Fruit fly (Drosophila melanogaster) whole organism, embryonic: Measurements from ENCODE around the gene Cyp4ac1.

Experiments
- Antp ChIP-seq: fragments of 200-800 bp; sonication (Bioruptor generic); optimal IDR thresholded peaks from 3 replicates; lab custom pipeline; 2016; ENCODE audit warnings: missing biosample characterization, missing genetic modification characterization
- Bgb ChIP-seq: fragments of 200-800 bp; sonication (Bioruptor generic); IDR thresholded peaks from 2 replicates; pipeline ENCODE4 v1.3.6; 2022; ENCODE audit warnings: missing biosample characterization, missing genetic modification characterization; ENCODE audit not compliant: partially characterized antibody
- CG10209 ChIP-seq: fragments of 200-800 bp; sonication (Bioruptor generic); optimal IDR thresholded peaks from 3 replicates; lab custom pipeline; 2017; ENCODE audit warnings: missing biosample characterization, mild to moderate bottlenecking, missing genetic modification characterization, missing genetic modification reagents
- CG1024 ChIP-seq: fragments of 200-800 bp; sonication (Bioruptor generic); IDR thresholded peaks from 2 replicates; pipeline ENCODE4 v1.3.6; 2022; ENCODE audit warnings: missing biosample characterization, missing genetic modification characterization
- CG10565 ChIP-seq: fragments of 200-800 bp; sonication (Bioruptor generic); optimal IDR thresholded peaks from 3 replicates; lab custom pipeline; 2016; ENCODE audit warnings: missing biosample characterization, mild to moderate bottlenecking, missing genetic modification characterization
- CG10959 ChIP-seq: fragments of 200-800 bp; sonication (Bioruptor generic); IDR thresholded peaks from 2 replicates; pipeline ENCODE4 v1.3.6; 2022; ENCODE audit warnings: missing biosample characterization, missing genetic modification characterization
- CG11247 ChIP-seq: fragments of 200-800 bp; sonication (Bioruptor generic); IDR thresholded peaks from 2 replicates; pipeline ENCODE4 v1.3.6; 2022; ENCODE audit warnings: missing biosample characterization, missing genetic modification characterization
- CG11696 ChIP-seq: fragments of 200-800 bp; sonication (Bioruptor generic); IDR thresholded peaks from 2 replicates; pipeline ENCODE4 v1.3.6; 2022; ENCODE audit warnings: missing biosample characterization, missing genetic modification characterization
- CG12769 ChIP-seq: fragments of 200-800 bp; sonication (Bioruptor generic); optimal IDR thresholded peaks from 2 replicates; lab custom pipeline; 2019; ENCODE audit warnings: missing biosample characterization, mild to moderate bottlenecking, missing genetic modification characterization, moderate library complexity
- CG32767 ChIP-seq: fragments of 200-800 bp; sonication (Bioruptor generic); IDR thresholded peaks from 2 replicates; pipeline ENCODE4 v1.3.6; 2022; ENCODE audit warnings: missing biosample characterization, missing genetic modification characterization
- CG3281 ChIP-seq: fragments of 200-800 bp; sonication (Bioruptor generic); optimal IDR thresholded peaks from 3 replicates; lab custom pipeline; 2017; ENCODE audit warnings: missing biosample characterization, mild to moderate bottlenecking, missing genetic modification characterization
- CG33213 ChIP-seq: fragments of 200-800 bp; sonication (Bioruptor generic); optimal IDR thresholded peaks from 3 replicates; lab custom pipeline; 2016; ENCODE audit warnings: missing biosample characterization, missing genetic modification characterization
- CG33557 ChIP-seq: fragments of 200-800 bp; sonication (Bioruptor generic); optimal IDR thresholded peaks from 2 replicates; lab custom pipeline; 2019; ENCODE audit warnings: missing biosample characterization, mild to moderate bottlenecking, missing genetic modification characterization, moderate library complexity
- CG3407 ChIP-seq: fragments of 200-800 bp; sonication (Bioruptor generic); optimal IDR thresholded peaks from 2 replicates; lab custom pipeline; 2018; ENCODE audit warnings: missing biosample characterization, mild to moderate bottlenecking, missing genetic modification characterization
- CG34422 ChIP-seq: fragments of 200-800 bp; sonication (Bioruptor generic); IDR thresholded peaks from 3 replicates; pipeline ENCODE4 v1.3.6; 2022; ENCODE audit warnings: missing biosample characterization, missing genetic modification characterization
- CG3847 ChIP-seq: fragments of 200-800 bp; sonication (Bioruptor generic); IDR thresholded peaks from 2 replicates; pipeline ENCODE4 v1.3.6; 2022; ENCODE audit warnings: missing biosample characterization, missing genetic modification characterization
- CG6272 ChIP-seq: fragments of 200-800 bp; sonication (Bioruptor generic); IDR thresholded peaks from 2 replicates; pipeline ENCODE4 v1.3.6; 2022; ENCODE audit warnings: missing biosample characterization, missing genetic modification characterization
- CG7987 ChIP-seq: fragments of 200-800 bp; sonication (Bioruptor generic); optimal IDR thresholded peaks from 2 replicates; lab custom pipeline; 2018; ENCODE audit warnings: missing biosample characterization, mild to moderate bottlenecking, missing genetic modification characterization, moderate library complexity
- CG8281 ChIP-seq: fragments of 200-800 bp; sonication (Bioruptor generic); optimal IDR thresholded peaks from 2 replicates; lab custom pipeline; 2018; ENCODE audit warnings: missing biosample characterization, mild to moderate bottlenecking, missing genetic modification characterization, moderate library complexity
- Fer3 ChIP-seq: fragments of 200-800 bp; sonication (Bioruptor generic); optimal IDR thresholded peaks from 2 replicates; lab custom pipeline; 2018; ENCODE audit warnings: missing biosample characterization, mild to moderate bottlenecking, missing genetic modification characterization, moderate library complexity
- HLH4C ChIP-seq: fragments of 200-800 bp; sonication (Bioruptor generic); IDR thresholded peaks from 3 replicates; pipeline ENCODE4 v1.3.6; 2022; ENCODE audit warnings: missing biosample characterization, missing genetic modification characterization; ENCODE audit not compliant: partially characterized antibody
- HLHmδ ChIP-seq: fragments of 200-800 bp; sonication (Bioruptor generic); optimal IDR thresholded peaks from 2 replicates; lab custom pipeline; 2018; ENCODE audit warnings: missing biosample characterization, mild to moderate bottlenecking, missing genetic modification characterization, moderate library complexity
- Hand ChIP-seq: fragments of 200-800 bp; sonication (Bioruptor generic); optimal IDR thresholded peaks from 2 replicates; lab custom pipeline; 2017; ENCODE audit warnings: mild to moderate bottlenecking, missing biosample characterization, missing genetic modification reagents, missing genetic modification characterization
- HmgZ ChIP-seq: fragments of 200-800 bp; sonication (Bioruptor generic); optimal IDR thresholded peaks from 2 replicates; lab custom pipeline; 2018; ENCODE audit warnings: missing biosample characterization, mild to moderate bottlenecking, missing genetic modification characterization
- Hr3 ChIP-seq: fragments of 200-800 bp; sonication (Bioruptor generic); optimal IDR thresholded peaks from 3 replicates; lab custom pipeline; 2016; ENCODE audit warnings: missing biosample characterization, missing genetic modification characterization
- Hr39 ChIP-seq: fragments of >200 bp; optimal IDR thresholded peaks from 2 replicates; lab custom pipeline; 2017
- Lhr ChIP-seq: fragments of 200-800 bp; sonication (Bioruptor generic); optimal IDR thresholded peaks from 3 replicates; lab custom pipeline; 2017; ENCODE audit warnings: mild to moderate bottlenecking, missing biosample characterization, missing genetic modification reagents, missing genetic modification characterization
- Med ChIP-seq: fragments of 200-800 bp; sonication (Bioruptor generic); peaks from one replicate; lab custom pipeline; 2016; ENCODE audit warnings: missing biosample characterization, missing genetic modification characterization, mild to moderate bottlenecking, inconsistent platforms, moderate library complexity
- Usf ChIP-seq: fragments of 200-800 bp; sonication (Bioruptor generic); optimal IDR thresholded peaks from 2 replicates; lab custom pipeline; 2017; ENCODE audit warnings: missing genotype, missing biosample characterization, missing genetic modification characterization
- abd-A ChIP-seq: fragments of 200-800 bp; sonication (Bioruptor generic); optimal IDR thresholded peaks from 3 replicates; lab custom pipeline; 2019; ENCODE audit warnings: missing biosample characterization, mild to moderate bottlenecking, missing genetic modification characterization, moderate library complexity
- chinmo ChIP-seq: fragments of 200-800 bp; sonication (Bioruptor generic); IDR thresholded peaks from 4 replicates; pipeline ENCODE4 v1.3.6; 2022; ENCODE audit warnings: missing biosample characterization, missing genetic modification characterization; ENCODE audit not compliant: partially characterized antibody
- da ChIP-seq: fragments of 200-800 bp; sonication (Bioruptor generic); optimal IDR thresholded peaks from 2 replicates; lab custom pipeline; 2016; ENCODE audit warnings: missing biosample characterization, missing genetic modification characterization
- dati ChIP-seq: fragments of 200-800 bp; sonication (Bioruptor generic); IDR thresholded peaks from 2 replicates; pipeline ENCODE4 v1.3.6; 2022; ENCODE audit warnings: missing biosample characterization, missing genetic modification characterization
- disco-r ChIP-seq: fragments of 200-800 bp; sonication (Bioruptor generic); optimal IDR thresholded peaks from 2 replicates; lab custom pipeline; 2016; ENCODE audit warnings: missing biosample characterization, missing genetic modification characterization
- dmrt11E ChIP-seq: fragments of 200-800 bp; sonication (Bioruptor generic); optimal IDR thresholded peaks from 3 replicates; lab custom pipeline; 2018; ENCODE audit warnings: missing biosample characterization, mild to moderate bottlenecking, missing genetic modification characterization, moderate library complexity
- dmrt99B ChIP-seq: fragments of 200-800 bp; sonication (Bioruptor generic); optimal IDR thresholded peaks from 2 replicates; lab custom pipeline; 2018; ENCODE audit warnings: missing biosample characterization, mild to moderate bottlenecking, missing genetic modification characterization, moderate library complexity
- ftz-f1 ChIP-seq: fragments of 200-800 bp; sonication (Bioruptor generic); optimal IDR thresholded peaks from 2 replicates; lab custom pipeline; 2016; ENCODE audit warnings: missing biosample characterization, missing genetic modification characterization
- fu2 ChIP-seq: fragments of 200-800 bp; sonication (Bioruptor generic); optimal IDR thresholded peaks from 2 replicates; lab custom pipeline; 2016; ENCODE audit warnings: missing biosample characterization, missing genetic modification characterization
- grn ChIP-seq: fragments of 200-800 bp; sonication (Bioruptor generic); optimal IDR thresholded peaks from 3 replicates; lab custom pipeline; 2017; ENCODE audit warnings: missing biosample characterization, missing genetic modification characterization
- hbn ChIP-seq: fragments of 200-800 bp; sonication (Bioruptor generic); IDR thresholded peaks from 2 replicates; pipeline ENCODE4 v1.3.6; 2022; ENCODE audit warnings: missing biosample characterization, missing genetic modification characterization; ENCODE audit not compliant: partially characterized antibody
- kni ChIP-seq: fragments of 200-800 bp; sonication (Bioruptor generic); optimal IDR thresholded peaks from 3 replicates; lab custom pipeline; 2017; ENCODE audit warnings: mild to moderate bottlenecking, missing biosample characterization, missing genetic modification reagents, missing genetic modification characterization
- knrl ChIP-seq: fragments of 200-800 bp; sonication (Bioruptor generic); IDR thresholded peaks from 3 replicates; pipeline ENCODE4 v1.3.6; 2022; ENCODE audit warnings: missing biosample characterization, missing genetic modification characterization; ENCODE audit not compliant: partially characterized antibody
- lbe ChIP-seq: fragments of 200-800 bp; sonication (Bioruptor generic); optimal IDR thresholded peaks from 2 replicates; lab custom pipeline; 2016; ENCODE audit warnings: missing biosample characterization, mild to moderate bottlenecking, missing genetic modification characterization
- mam ChIP-seq: fragments of 200-800 bp; sonication (Bioruptor generic); optimal IDR thresholded peaks from 3 replicates; lab custom pipeline; 2016; ENCODE audit warnings: missing biosample characterization, missing genetic modification characterization
- sim ChIP-seq: fragments of 200-800 bp; sonication (Bioruptor generic); IDR thresholded peaks from 2 replicates; pipeline ENCODE4 v1.3.6; 2022; ENCODE audit warnings: missing biosample characterization, missing genetic modification characterization
- slou ChIP-seq: fragments of 200-800 bp; sonication (Bioruptor generic); optimal IDR thresholded peaks from 3 replicates; lab custom pipeline; 2016; ENCODE audit warnings: missing biosample characterization, missing genetic modification characterization
- tap ChIP-seq: fragments of 200-800 bp; optimal IDR thresholded peaks from 3 replicates; lab custom pipeline; 2019; ENCODE audit warnings: missing biosample characterization, mild to moderate bottlenecking, missing genetic modification characterization, moderate library complexity
- tio ChIP-seq: fragments of 200-800 bp; sonication (Bioruptor generic); optimal IDR thresholded peaks from 2 replicates; lab custom pipeline; 2017; ENCODE audit warnings: missing biosample characterization, missing genetic modification characterization, inconsistent platforms
- vnd ChIP-seq: fragments of 200-800 bp; sonication (Bioruptor generic); IDR thresholded peaks from 3 replicates; pipeline ENCODE4 v1.3.6; 2022; ENCODE audit warnings: missing biosample characterization, missing genetic modification characterization; ENCODE audit not compliant: partially characterized antibody

The Cyp4ac1 gene

dm6 chr2L:5278309-5279130, 14.7 kb downstream of the Cyp4ac1 start, which contains the start of the genes Nin and Bub1 (continued):
- no peak for TF ChIP-seq Fer3 (tag; lab: Kevin White, UChicago)
- peak; percentile 29 for TF ChIP-seq Hr3 (GFP tag; lab: Kevin White, UChicago)
- 0 out of 2 replicates have a peak, but pooled peaks have one; percentile 30 for TF ChIP-seq CG11696 (GFP tag; lab: Robert Waterston, UW)
- TF ChIP-seq Hand = no peak
- TF ChIP-seq CG34422 (GFP tag; lab: Robert Waterston, UW) = peak; percentile 59; the same call in 1 of the 3 replicates
- TF ChIP-seq CG33213 (GFP tag; lab: Kevin White, UChicago) = no peak
- no peak for TF ChIP-seq abd-A (tag; lab: Kevin White, UChicago)
- no peak for TF ChIP-seq kni
- TF ChIP-seq vnd (GFP tag; lab: Robert Waterston, UW) = peak; percentile 86
- no peak for TF ChIP-seq HLHmδ
- peak; percentile 64; the same call in 3 of the 4 replicates for TF ChIP-seq chinmo
- no peak for TF ChIP-seq ftz-f1 (GFP tag; lab: Kevin White, UChicago)
- TF ChIP-seq lbe (GFP tag; lab: Kevin White, UChicago) = no peak
- no peak for TF ChIP-seq sim (GFP tag; lab: Robert Waterston, UW)
- TF ChIP-seq HLH4C = peak; percentile 76
- TF ChIP-seq slou (GFP tag; lab: Kevin White, UChicago) = peak; percentile 8
- no peak for TF ChIP-seq Lhr (GFP tag; lab: Kevin White, UChicago)
- TF ChIP-seq tap = no peak
- peak; percentile 93 for TF ChIP-seq Med (GFP tag; lab: Kevin White, UChicago)
- TF ChIP-seq mam (GFP tag; lab: Kevin White, UChicago) = peak; percentile 10
- no peak for TF ChIP-seq HmgZ (tag; lab: Kevin White, UChicago)
- no peak for TF ChIP-seq CG1024 (GFP tag; lab: Robert Waterston, UW)
- TF ChIP-seq CG3281 (GFP tag; lab: Kevin White, UChicago) = no peak
- no peak for TF ChIP-seq CG10209 (GFP tag; lab: Kevin White, UChicago)
- TF ChIP-seq Hr39 (lab: Kevin White, UChicago) = no peak
- TF ChIP-seq da (GFP tag; lab: Kevin White, UChicago) = no peak
- TF ChIP-seq CG7987 (GFP tag; lab: Kevin White, UChicago) = no peak
- TF ChIP-seq disco-r (GFP tag; lab: Kevin White, UChicago) = no peak
- TF ChIP-seq knrl (GFP tag; lab: Robert Waterston, UW) = peak; percentile 90
- TF ChIP-seq Antp = peak; percentile 8
- no peak for TF ChIP-seq CG10959 (GFP tag; lab: Robert Waterston, UW)
- no peak for TF ChIP-seq grn (GFP tag; lab: Kevin White, UChicago)
- no peak for TF ChIP-seq fu2 (GFP tag; lab: Kevin White, UChicago)
- no peak for TF ChIP-seq CG33557 (GFP tag; lab: Kevin White, UChicago)
- TF ChIP-seq CG6272 = peak; percentile 72
- TF ChIP-seq tio (GFP tag; lab: Kevin White, UChicago) = no peak
- no peak for TF ChIP-seq dati (GFP tag; lab: Robert Waterston, UW)
- TF ChIP-seq CG11247 (GFP tag; lab: Robert Waterston, UW) = peak; percentile 48; the same call in 1 of the 2 replicates
- peak; percentile 57 for TF ChIP-seq CG3847 (GFP tag; lab: Robert Waterston, UW)
- peak; percentile 55 for TF ChIP-seq hbn (GFP tag; lab: Robert Waterston, UW)
- TF ChIP-seq Usf (GFP tag; lab: Kevin White, UChicago) = no peak
- peak; percentile 88 for TF ChIP-seq Bgb (GFP tag; lab: Robert Waterston, UW)
- TF ChIP-seq CG10565 (GFP tag; lab: Kevin White, UChicago) = no peak
- TF ChIP-seq CG3407 (GFP tag; lab: Kevin White, UChicago) = no peak
- no peak for TF ChIP-seq dmrt99B (tag; lab: Kevin White, UChicago)
- TF ChIP-seq CG12769 (tag; lab: Kevin White, UChicago) = no peak
- TF ChIP-seq dmrt11E (tag; lab: Kevin White, UChicago) = no peak
- TF ChIP-seq CG8281 = no peak
- no peak for TF ChIP-seq CG32767 (GFP tag; lab: Robert Waterston, UW)
